Fruit fly (Drosophila melanogaster) whole organism, wandering third instar larva: ENCODE measurements around the gene pot.

Experiments used
- Hnf4 ChIP-seq: fragments of 200-800 bp; sonication (Bioruptor generic); optimal IDR thresholded peaks from 2 replicates; lab custom pipeline; 2016; ENCODE audit warnings: missing biosample characterization, mild to moderate bottlenecking, missing genetic modification characterization
- br ChIP-seq: fragments of 200-800 bp; sonication (Bioruptor generic); optimal IDR thresholded peaks from 2 replicates; lab custom pipeline; 2016; ENCODE audit warnings: missing biosample characterization, missing genetic modification characterization
- ey ChIP-seq: fragments of 200-800 bp; sonication (Bioruptor generic); optimal IDR thresholded peaks from 2 replicates; lab custom pipeline; 2016; ENCODE audit warnings: missing biosample characterization, missing genetic modification characterization
- h ChIP-seq: fragments of 200-800 bp; sonication (Bioruptor generic); optimal IDR thresholded peaks from 3 replicates; lab custom pipeline; 2016; ENCODE audit warnings: missing biosample characterization, mild to moderate bottlenecking, missing genetic modification characterization

- TF ChIP-seq br (GFP tag; lab: Kevin White, UChicago): no peak
- no peak for TF ChIP-seq ey
- no peak for TF ChIP-seq h (GFP tag; lab: Kevin White, UChicago)
- TF ChIP-seq Hnf4 (GFP tag; lab: Kevin White, UChicago): no peak
Measured at dm6 chrX:11891682-11892179, 25.3 kb downstream of the pot start, which contains the start of gene sicily.
